Worm (Caenorhabditis elegans): ENCODE measurements around the gene nhr-95.

ce11 chrV:19116872-19117372, 34.5 kb upstream of the nhr-95 start:
- TF ChIP-seq nfya-1 (tag; optimal IDR thresholded peaks at IDR 0.05): no peak
- TF ChIP-seq ceh-9 (tag; optimal IDR thresholded peaks at IDR 0.05): no peak
- TF ChIP-seq pros-1 (tag; optimal IDR thresholded peaks at IDR 0.05): no peak
- no peak for TF ChIP-seq hlh-13 (GFP tag; optimal IDR thresholded peaks at IDR 0.05)
- no peak for TF ChIP-seq dmd-4 (tag; optimal IDR thresholded peaks at IDR 0.05; ENCODE audit: borderline replicate concordance)
- TF ChIP-seq ceh-6 (GFP tag; optimal IDR thresholded peaks at IDR 0.05): no peak
- TF ChIP-seq pha-2 (tag; optimal IDR thresholded peaks at IDR 0.05): no peak
- no peak for TF ChIP-seq fkh-10 (GFP tag; optimal IDR thresholded peaks at IDR 0.05)
- TF ChIP-seq unc-86 (tag; optimal IDR thresholded peaks at IDR 0.05): no peak
- no peak for TF ChIP-seq gmeb-2 (tag; optimal IDR thresholded peaks at IDR 0.05)
- no peak for TF ChIP-seq nhr-11 (tag; optimal IDR thresholded peaks at IDR 0.05)

Data from whole organism, late embryonic.